Worm (Caenorhabditis elegans): Measurements from ENCODE around the gene max-1.

The max-1 gene

DNA sequence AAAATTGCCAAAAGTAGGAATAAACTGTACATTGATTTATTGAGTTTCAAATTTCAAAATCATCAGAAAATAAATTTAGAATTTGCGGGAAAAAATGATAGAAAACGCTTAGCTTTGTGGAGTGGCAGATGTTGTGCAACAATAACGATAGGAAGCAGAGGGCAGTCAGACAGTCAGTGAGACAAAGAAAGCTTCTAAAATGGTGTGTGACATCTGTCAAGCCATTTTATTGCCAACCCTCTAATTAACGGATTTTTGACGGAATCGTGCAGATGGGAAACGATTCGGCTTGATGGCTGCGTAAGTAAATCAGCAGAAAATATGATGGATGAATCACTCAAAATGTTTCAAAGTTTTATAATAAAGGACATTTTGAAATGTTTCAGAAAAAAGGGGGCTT, at the start of gene max-1:
max-1 (minus strand) TSS at position 124 of the 400 bp plus-strand sequence.
- no peak for TF ChIP-seq ekl-4 (GFP tag; IDR thresholded peaks at IDR 0.05)
- no peak for TF ChIP-seq repo-1 (tag; optimal IDR thresholded peaks at IDR 0.05)
- 0 out of 2 replicates have a peak, but pooled peaks have one; percentile 12 for TF ChIP-seq B0336.3 (GFP tag; IDR thresholded peaks at IDR 0.05)
- TF ChIP-seq Y53F4B.3 (GFP tag; IDR thresholded peaks at IDR 0.05): no peak
- TF ChIP-seq madf-3 (GFP tag; IDR thresholded peaks at IDR 0.05): 0 out of 2 replicates have a peak, but pooled peaks have one; percentile 63

ce11 chrV:13166582-13166981, 46.6 kb upstream of the max-1 start:
- TF ChIP-seq F49E8.2 (tag; optimal IDR thresholded peaks at IDR 0.05; ENCODE audit: insufficient read depth) (no peak), bed-1 (GFP tag; IDR thresholded peaks at IDR 0.05) (0 out of 2 replicates have a peak, but pooled peaks have one; percentile 44)

DNA sequence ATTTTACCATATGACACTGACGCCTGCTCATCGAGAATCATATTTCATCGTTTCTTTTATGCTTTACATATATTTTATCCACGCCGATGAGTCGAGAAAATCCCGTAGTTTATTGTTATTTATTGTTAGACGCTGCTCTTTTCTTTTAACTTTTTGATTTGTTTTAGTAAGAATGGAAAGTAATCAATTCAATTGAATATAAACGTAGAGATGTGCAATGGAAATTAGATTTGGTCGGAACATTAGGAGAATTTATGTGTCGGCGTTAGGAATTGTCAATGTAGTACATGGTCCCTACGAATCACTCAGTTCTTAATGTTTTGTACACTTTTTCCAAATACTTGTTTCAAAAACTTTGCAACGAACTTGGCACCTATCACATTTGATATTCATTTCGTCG, 45.2 kb upstream of the max-1 start:
- no peak for TF ChIP-seq B0035.1 (tag; optimal IDR thresholded peaks at IDR 0.05)
- no peak for TF ChIP-seq sdz-38 (tag; optimal IDR thresholded peaks at IDR 0.05)
- TF ChIP-seq F57C9.4 (tag; optimal IDR thresholded peaks at IDR 0.05): no peak

DNA sequence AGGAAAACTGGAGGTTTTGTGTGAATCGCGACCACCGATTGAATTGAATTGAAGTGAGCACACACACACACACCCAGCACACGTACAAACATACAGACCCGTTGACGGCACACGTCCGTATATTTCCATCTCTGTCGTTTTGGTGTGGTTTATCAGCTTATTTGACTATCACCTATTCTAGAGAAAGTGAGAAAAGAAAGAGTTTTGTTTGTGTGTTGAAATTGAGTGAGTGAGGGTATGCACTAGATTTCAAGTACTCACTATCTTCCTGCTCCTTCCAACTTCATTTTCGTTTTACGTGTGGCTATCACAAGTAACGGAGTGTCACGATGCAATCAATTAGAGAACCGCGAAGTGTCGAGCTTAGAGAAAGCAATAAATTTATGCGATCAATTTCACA, 43.8 kb upstream of the max-1 start:
- no peak for TF ChIP-seq efl-1 (GFP tag; optimal IDR thresholded peaks at IDR 0.05)
- TF ChIP-seq ceh-100 (GFP tag; IDR thresholded peaks at IDR 0.05): no peak
- peak; percentile 54 for TF ChIP-seq atf-7 (tag; optimal IDR thresholded peaks at IDR 0.05)
- TF ChIP-seq tbx-9 (tag; optimal IDR thresholded peaks at IDR 0.05; ENCODE audit: borderline replicate concordance): no peak
- TF ChIP-seq Y53F4B.3 (GFP tag; IDR thresholded peaks at IDR 0.05): no peak
- no peak for TF ChIP-seq snpc-4 (GFP tag; optimal IDR thresholded peaks at IDR 0.05)
- peak in 2 of 4 experiments; percentile 1 to 55 for TF ChIP-seq snpc-4 (tag; optimal IDR thresholded peaks at IDR 0.05)
- TF ChIP-seq nhr-80 (tag; optimal IDR thresholded peaks at IDR 0.05): peak; percentile 91
- TF ChIP-seq ztf-18 (tag; optimal IDR thresholded peaks at IDR 0.05): no peak
- peak; percentile 63 for TF ChIP-seq F23B12.7 (tag; optimal IDR thresholded peaks at IDR 0.05; ENCODE audit: insufficient read depth)
- peak; percentile 25; the same call in 1 of the 2 replicates for TF ChIP-seq B0336.3 (GFP tag; IDR thresholded peaks at IDR 0.05)
- peak; percentile 58 for TF ChIP-seq dox-1 (GFP tag; IDR thresholded peaks at IDR 0.05)
- no peak for TF ChIP-seq attf-5 (GFP tag; optimal IDR thresholded peaks at IDR 0.05)
- peak; percentile 18 for TF ChIP-seq lin-54 (GFP tag; optimal IDR thresholded peaks at IDR 0.05)
- no peak for TF ChIP-seq F52B5.7 (tag; optimal IDR thresholded peaks at IDR 0.05)
- peak; percentile 33; the same call in 1 of the 2 replicates for TF ChIP-seq mcd-1 (GFP tag; IDR thresholded peaks at IDR 0.05)
- TF ChIP-seq ets-4 (GFP tag; optimal IDR thresholded peaks at IDR 0.05): peak; percentile 47
- peak; percentile 65 to 94 for TF ChIP-seq let-607 (tag; optimal IDR thresholded peaks at IDR 0.05)
- TF ChIP-seq egl-44 (GFP tag; IDR thresholded peaks at IDR 0.05): 0 out of 2 replicates have a peak, but pooled peaks have one; percentile 43
- peak; percentile 33 for TF ChIP-seq repo-1 (tag; optimal IDR thresholded peaks at IDR 0.05)

- no peak for TF ChIP-seq C17E4.6 (GFP tag; IDR thresholded peaks at IDR 0.05)
- TF ChIP-seq hmg-1.2 (GFP tag; IDR thresholded peaks at IDR 0.05): peak; percentile 68
- TF ChIP-seq ztf-25 (GFP tag; IDR thresholded peaks at IDR 0.05): no peak
- no peak for TF ChIP-seq T26A5.8 (tag; optimal IDR thresholded peaks at IDR 0.05)
- TF ChIP-seq snpc-3.4 (tag; optimal IDR thresholded peaks at IDR 0.05): peak; percentile 4
- TF ChIP-seq F39B2.1 (GFP tag; IDR thresholded peaks at IDR 0.05): no peak
- TF ChIP-seq snpc-1.1 (tag; optimal IDR thresholded peaks at IDR 0.05; ENCODE audit: insufficient read depth): peak; percentile 86
- no peak for TF ChIP-seq B0336.3 (GFP tag; IDR thresholded peaks at IDR 0.05)
- no peak for TF ChIP-seq lin-26 (GFP tag; IDR thresholded peaks at IDR 0.05)
- TF ChIP-seq attf-3 (GFP tag; conservative IDR thresholded peaks at IDR 0.05): no peak
- TF ChIP-seq ZK185.1 (tag; optimal IDR thresholded peaks at IDR 0.05; ENCODE audit: poor library complexity, severe bottlenecking): no peak
- TF ChIP-seq ceh-40 (GFP tag; IDR thresholded peaks at IDR 0.05): no peak
- TF ChIP-seq snpc-4 (GFP tag; optimal IDR thresholded peaks at IDR 0.05): peak; percentile 46
- TF ChIP-seq snpc-4 (tag; optimal IDR thresholded peaks at IDR 0.05): peak; percentile 12 to 88 (median 76)
- TF ChIP-seq ama-1 (optimal IDR thresholded peaks at IDR 0.05): no peak
- TF ChIP-seq ama-1 (GFP tag; optimal IDR thresholded peaks at IDR 0.05): no peak
- no peak for TF ChIP-seq hlh-26 (GFP tag; conservative IDR thresholded peaks at IDR 0.05)
Observed at ce11 chrV:13162885-13163284, 42.9 kb upstream of the max-1 start.

Measured in whole organism, young adult.